Fruit fly (Drosophila melanogaster): Measurements from ENCODE around the gene Dyro.

Dyro gene

DNA sequence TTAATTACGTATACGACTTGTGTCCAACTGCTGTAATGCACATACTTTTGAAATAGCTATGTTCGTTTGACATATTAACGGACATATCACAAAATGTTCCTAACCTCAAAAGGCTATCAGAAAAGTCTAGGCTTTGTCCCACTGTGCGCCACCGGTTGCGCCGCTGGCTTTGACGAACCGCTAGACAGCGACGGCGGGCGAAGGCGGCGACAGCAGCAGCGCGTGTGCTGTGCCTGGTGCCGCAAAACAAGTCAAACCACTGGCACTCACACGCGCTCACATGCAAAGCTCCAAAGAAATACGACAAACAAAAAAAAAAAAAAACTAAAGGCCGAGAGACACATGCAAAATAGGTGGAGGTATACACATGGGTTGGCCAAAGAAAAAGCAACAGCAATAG lies 2.3 kb downstream of the Dyro start (continued):
- TF ChIP-seq CG17912 (GFP tag; optimal IDR thresholded peaks at IDR 0.05): no peak
- no peak for TF ChIP-seq Sry-β (GFP tag; optimal IDR thresholded peaks at IDR 0.05)
- TF ChIP-seq trh (GFP tag; optimal IDR thresholded peaks at IDR 0.05): no peak
- TF ChIP-seq Adf1 (GFP tag; IDR thresholded peaks at IDR 0.05): peak; percentile 82
- TF ChIP-seq cwo (GFP tag; optimal IDR thresholded peaks at IDR 0.05): no peak
- TF ChIP-seq CG7963 (GFP tag; IDR thresholded peaks at IDR 0.05; ENCODE audit: partially characterized antibody): no peak
- TF ChIP-seq esg (GFP tag; conservative IDR thresholded peaks at IDR 0.05): 0 out of 2 replicates have a peak, but pooled peaks have one; percentile 35
- TF ChIP-seq CG30403 (GFP tag; optimal IDR thresholded peaks at IDR 0.05): peak; percentile 26
- no peak for TF ChIP-seq CG1602 (GFP tag; optimal IDR thresholded peaks at IDR 0.05)
- no peak for TF ChIP-seq CG8765 (GFP tag; IDR thresholded peaks at IDR 0.05)
- TF ChIP-seq CG6654 (GFP tag; optimal IDR thresholded peaks at IDR 0.05): no peak
- no peak for TF ChIP-seq Blimp-1 (GFP tag; optimal IDR thresholded peaks at IDR 0.05)
- no peak for TF ChIP-seq prd (optimal IDR thresholded peaks at IDR 0.05)
- peak; percentile 63 for TF ChIP-seq prd (GFP tag; IDR thresholded peaks at IDR 0.05)
- TF ChIP-seq gro (GFP tag; optimal IDR thresholded peaks at IDR 0.05): no peak
- no peak for TF ChIP-seq Hr3 (GFP tag; optimal IDR thresholded peaks at IDR 0.05)
- TF ChIP-seq CG9817 (tag; optimal IDR thresholded peaks at IDR 0.05): no peak
- TF ChIP-seq NK7.1 (GFP tag; optimal IDR thresholded peaks at IDR 0.05): peak; percentile 1
- TF ChIP-seq sr (GFP tag; IDR thresholded peaks at IDR 0.05): peak; percentile 44; the same call in 1 of the 3 replicates
- TF ChIP-seq al (GFP tag; IDR thresholded peaks at IDR 0.05): 0 out of 2 replicates have a peak, but pooled peaks have one; percentile 31
- no peak for TF ChIP-seq D (optimal IDR thresholded peaks at IDR 0.05)
- no peak for TF ChIP-seq D (GFP tag; optimal IDR thresholded peaks at IDR 0.05)
- TF ChIP-seq HLH4C (GFP tag; IDR thresholded peaks at IDR 0.05; ENCODE audit: partially characterized antibody): no peak
- no peak for TF ChIP-seq Scr (GFP tag; IDR thresholded peaks at IDR 0.05; ENCODE audit: partially characterized antibody)
- no peak for TF ChIP-seq Kr (GFP tag; optimal IDR thresholded peaks at IDR 0.05)
- TF ChIP-seq CG13894 (tag; optimal IDR thresholded peaks at IDR 0.05): peak; percentile 20
- peak; percentile 26 for TF ChIP-seq CG2120 (GFP tag; optimal IDR thresholded peaks at IDR 0.05)
- peak; percentile 2 for TF ChIP-seq CG18262 (tag; optimal IDR thresholded peaks at IDR 0.05)
- peak; percentile 64 for TF ChIP-seq vvl (GFP tag; IDR thresholded peaks at IDR 0.05)
- TF ChIP-seq CG17612 (GFP tag; IDR thresholded peaks at IDR 0.05): no peak
- no peak for TF ChIP-seq CG4282 (GFP tag; optimal IDR thresholded peaks at IDR 0.05)
- peak; percentile 50 for TF ChIP-seq CG18599 (GFP tag; optimal IDR thresholded peaks at IDR 0.05)
- TF ChIP-seq CG11456 (GFP tag; IDR thresholded peaks at IDR 0.05): peak; percentile 64; the same call in 1 of the 3 replicates
- TF ChIP-seq BEAF-32 (GFP tag; optimal IDR thresholded peaks at IDR 0.05): no peak
- no peak for TF ChIP-seq zfh2 (GFP tag; optimal IDR thresholded peaks at IDR 0.05)
- 0 out of 3 replicates have a peak, but pooled peaks have one; percentile 18 for TF ChIP-seq vnd (GFP tag; IDR thresholded peaks at IDR 0.05; ENCODE audit: partially characterized antibody)
- TF ChIP-seq CG2889 (GFP tag; IDR thresholded peaks at IDR 0.05): 0 out of 3 replicates have a peak, but pooled peaks have one; percentile 38
- no peak for TF ChIP-seq da (GFP tag; optimal IDR thresholded peaks at IDR 0.05)
- no peak for TF ChIP-seq Fer2 (tag; optimal IDR thresholded peaks at IDR 0.05)
- no peak for TF ChIP-seq jumu (GFP tag; optimal IDR thresholded peaks at IDR 0.05)
- no peak for TF ChIP-seq ash1 (GFP tag; optimal IDR thresholded peaks at IDR 0.05)
- peak; percentile 36 for TF ChIP-seq CG13624 (GFP tag; optimal IDR thresholded peaks at IDR 0.05)
- no peak for TF ChIP-seq ara (GFP tag; IDR thresholded peaks at IDR 0.05)
- no peak for TF ChIP-seq hb (GFP tag; IDR thresholded peaks at IDR 0.05; ENCODE audit: partially characterized antibody)
- no peak for TF ChIP-seq knrl (GFP tag; IDR thresholded peaks at IDR 0.05; ENCODE audit: partially characterized antibody)
- TF ChIP-seq schlank (tag; optimal IDR thresholded peaks at IDR 0.05): no peak
- no peak for TF ChIP-seq Atf-2 (GFP tag; optimal IDR thresholded peaks at IDR 0.05)
- no peak for TF ChIP-seq CG13424 (tag; optimal IDR thresholded peaks at IDR 0.05)
- no peak for TF ChIP-seq slou (GFP tag; optimal IDR thresholded peaks at IDR 0.05)
- 0 out of 3 replicates have a peak, but pooled peaks have one; percentile 33 for TF ChIP-seq CG14860 (GFP tag; IDR thresholded peaks at IDR 0.05; ENCODE audit: partially characterized antibody)
- TF ChIP-seq dmrt11E (tag; optimal IDR thresholded peaks at IDR 0.05): no peak

Data from whole organism, embryonic.